Worm (Caenorhabditis elegans) whole organism, mixed stage, embryonic: ENCODE measurements around the gene C24D10.6.

ENCODE experiments used
- M03D4.4 ChIP-seq: sonication (generic microtip); optimal IDR thresholded peaks from 2 replicates; lab custom pipeline; 2017; ENCODE audit warnings: mild to moderate bottlenecking, missing genetic modification characterization, missing compliant biosample characterization
- blmp-1 ChIP-seq: fragments of 150-350 bp; optimal IDR thresholded peaks from 2 replicates; lab custom pipeline; 2014; ENCODE audit warnings: missing biosample characterization, missing genetic modification characterization
- elt-1 ChIP-seq: sonication (generic microtip); optimal IDR thresholded peaks from 2 replicates; lab custom pipeline; 2017; ENCODE audit warnings: missing genetic modification characterization, mild to moderate bottlenecking, missing compliant biosample characterization, antibody characterized with exemption, moderate library complexity, borderline replicate concordance; ENCODE audit not compliant: insufficient read depth
- elt-3 ChIP-seq: fragments of 150-350 bp; optimal IDR thresholded peaks from 2 replicates; lab custom pipeline; 2014; ENCODE audit warnings: missing biosample characterization, missing genetic modification characterization
- lin-13 ChIP-seq: fragments of 150-350 bp; optimal IDR thresholded peaks from 2 replicates; lab custom pipeline; 2014; ENCODE audit warnings: missing biosample characterization, missing genetic modification characterization
- lin-32 ChIP-seq: fragments of 200-800 bp; sonication (Bioruptor generic); optimal IDR thresholded peaks from 2 replicates; lab custom pipeline; 2018; ENCODE audit warnings: mild to moderate bottlenecking, missing genetic modification characterization, missing compliant biosample characterization
- mab-5 ChIP-seq: fragments of 150-350 bp; optimal IDR thresholded peaks from 2 replicates; lab custom pipeline; 2014; ENCODE audit warnings: missing biosample characterization, missing genetic modification characterization
- nhr-76 ChIP-seq: sonication (generic microtip); optimal IDR thresholded peaks from 2 replicates; lab custom pipeline; 2017; ENCODE audit warnings: missing biosample characterization, missing genetic modification characterization
- sem-2 ChIP-seq: fragments of 200-800 bp; sonication (Bioruptor generic); optimal IDR thresholded peaks from 2 replicates; lab custom pipeline; 2018; ENCODE audit warnings: mild to moderate bottlenecking, missing genetic modification characterization, missing compliant biosample characterization
- snpc-4 ChIP-seq: fragments of 150-350 bp; optimal IDR thresholded peaks from 2 replicates; lab custom pipeline; 2014; ENCODE audit warnings: missing biosample characterization, missing genetic modification characterization
- sptf-1 ChIP-seq: sonication (generic microtip); optimal IDR thresholded peaks from 2 replicates; lab custom pipeline; 2017; ENCODE audit warnings: mild to moderate bottlenecking, missing genetic modification characterization, moderate library complexity, missing compliant biosample characterization
- unc-39 ChIP-seq: fragments of 150-350 bp; optimal IDR thresholded peaks from 2 replicates; lab custom pipeline; 2014; ENCODE audit warnings: missing biosample characterization, missing genetic modification characterization
- unc-62 ChIP-seq: fragments of 150-350 bp; optimal IDR thresholded peaks from 2 replicates; lab custom pipeline; 2014; ENCODE audit warnings: missing biosample characterization, missing genetic modification reagents, missing genetic modification characterization

ce11 chrIV:5149793-5150192, 10.3 kb downstream of the C24D10.6 start, which contains the start of gene C24D10.5:
- TF ChIP-seq lin-13 (no peak), sem-2 (GFP tag; lab: Kevin White, UChicago) (no peak), unc-39 (tag; lab: Kevin White, UChicago) (no peak), M03D4.4 (tag; lab: Kevin White, UChicago) (no peak), sptf-1 (tag; lab: Kevin White, UChicago) (no peak), nhr-76 (tag; lab: Kevin White, UChicago) (no peak), blmp-1 (tag; lab: Kevin White, UChicago) (no peak), snpc-4 (tag; lab: Kevin White, UChicago) (no peak), elt-3 (tag; lab: Kevin White, UChicago) (no peak), elt-1 (no peak), unc-62 (GFP tag; lab: Kevin White, UChicago) (no peak), mab-5 (tag; lab: Kevin White, UChicago) (no peak), lin-32 (no peak)
